Worm (Caenorhabditis elegans) whole organism, late embryonic: Measurements from ENCODE around the gene asp-18.

Experiments used
- ceh-34 ChIP-seq: sonication (generic microtip); optimal IDR thresholded peaks from 2 replicates; lab custom pipeline; 2016; ENCODE audit warnings: mild to moderate bottlenecking, missing genetic modification characterization, missing compliant biosample characterization
- lim-6 ChIP-seq: sonication (generic microtip); optimal IDR thresholded peaks from 2 replicates; lab custom pipeline; 2016; ENCODE audit warnings: missing genetic modification characterization, missing compliant biosample characterization
- nfya-1 ChIP-seq: sonication (generic microtip); optimal IDR thresholded peaks from 2 replicates; lab custom pipeline; 2017; ENCODE audit warnings: missing genetic modification characterization, mild to moderate bottlenecking, missing compliant biosample characterization, antibody characterized with exemption, moderate library complexity
- pha-4 ChIP-seq: fragments of 150-350 bp; optimal IDR thresholded peaks from 2 replicates; lab custom pipeline; 2018; ENCODE audit warnings: missing biosample characterization, missing genetic modification reagents, missing genetic modification characterization

ce11 chrV:18712118-18712517, 19.4 kb downstream of the asp-18 start:
- TF ChIP-seq lim-6 (tag; lab: Kevin White, UChicago) (no peak), pha-4 (tag; lab: Kevin White, UChicago) (no peak), nfya-1 (tag; lab: Kevin White, UChicago) (no peak), ceh-34 (tag; lab: Kevin White, UChicago) (no peak)
